Worm (Caenorhabditis elegans) whole organism, mixed stage, embryonic: Measurements from ENCODE around the gene fbxa-108.
"Not testable (repeated sequence)": the region's sequence is repeated elsewhere in the genome, so short reads cannot be mapped to it uniquely, and the experiment has no call there.

Source experiments
- M03D4.4 ChIP-seq: sonication (generic microtip); optimal IDR thresholded peaks from 2 replicates; lab custom pipeline; 2017; ENCODE audit warnings: mild to moderate bottlenecking, missing genetic modification characterization, missing compliant biosample characterization
- bed-3 ChIP-seq: fragments of 200-800 bp; sonication (Bioruptor generic); optimal IDR thresholded peaks from 3 replicates; lab custom pipeline; 2018; ENCODE audit warnings: mild to moderate bottlenecking, missing genetic modification characterization, moderate library complexity, missing compliant biosample characterization
- blmp-1 ChIP-seq: fragments of 150-350 bp; optimal IDR thresholded peaks from 2 replicates; lab custom pipeline; 2014; ENCODE audit warnings: missing biosample characterization, missing genetic modification characterization
- ceh-43 ChIP-seq: fragments of 200-800 bp; sonication (Bioruptor generic); optimal IDR thresholded peaks from 2 replicates; lab custom pipeline; 2018; ENCODE audit warnings: mild to moderate bottlenecking, missing genetic modification characterization, moderate library complexity, missing compliant biosample characterization
- drap-1 ChIP-seq: fragments of 200-800 bp; sonication (Bioruptor generic); optimal IDR thresholded peaks from 3 replicates; lab custom pipeline; 2018; ENCODE audit warnings: mild to moderate bottlenecking, missing genetic modification characterization, missing compliant biosample characterization
- elt-1 ChIP-seq: sonication (generic microtip); optimal IDR thresholded peaks from 2 replicates; lab custom pipeline; 2017; ENCODE audit warnings: missing genetic modification characterization, mild to moderate bottlenecking, missing compliant biosample characterization, antibody characterized with exemption, moderate library complexity, borderline replicate concordance; ENCODE audit not compliant: insufficient read depth
- flh-1 ChIP-seq: fragments of 200-800 bp; sonication (Bioruptor generic); optimal IDR thresholded peaks from 2 replicates; lab custom pipeline; 2018; ENCODE audit warnings: mild to moderate bottlenecking, missing genetic modification characterization, moderate library complexity, missing compliant biosample characterization
- hlh-1 ChIP-seq: fragments of 150-350 bp; optimal IDR thresholded peaks from 2 replicates; lab custom pipeline; 2014; ENCODE audit warnings: missing biosample characterization, missing genetic modification reagents, missing genetic modification characterization
- lsy-2 ChIP-seq: fragments of 150-350 bp; optimal IDR thresholded peaks from 2 replicates; lab custom pipeline; 2014; ENCODE audit warnings: missing biosample characterization, missing genetic modification characterization
- mab-5 ChIP-seq: fragments of 150-350 bp; optimal IDR thresholded peaks from 2 replicates; lab custom pipeline; 2014; ENCODE audit warnings: missing biosample characterization, missing genetic modification characterization
- mls-2 ChIP-seq: sonication (generic microtip); optimal IDR thresholded peaks from 2 replicates; lab custom pipeline; 2016; ENCODE audit warnings: mild to moderate bottlenecking, missing genetic modification characterization, moderate library complexity, missing compliant biosample characterization
- nhr-12 ChIP-seq: fragments of 150-350 bp; optimal IDR thresholded peaks from 2 replicates; lab custom pipeline; 2014; ENCODE audit warnings: missing biosample characterization, missing genetic modification characterization
- nhr-2 ChIP-seq: fragments of 150-350 bp; optimal IDR thresholded peaks from 2 replicates; lab custom pipeline; 2014; ENCODE audit warnings: missing biosample characterization, missing genetic modification characterization
- nhr-28 ChIP-seq: fragments of 150-350 bp; optimal IDR thresholded peaks from 2 replicates; lab custom pipeline; 2014; ENCODE audit warnings: missing biosample characterization, missing genetic modification characterization
- nhr-76 ChIP-seq: sonication (generic microtip); optimal IDR thresholded peaks from 2 replicates; lab custom pipeline; 2017; ENCODE audit warnings: missing biosample characterization, missing genetic modification characterization
- sem-2 ChIP-seq: fragments of 200-800 bp; sonication (Bioruptor generic); optimal IDR thresholded peaks from 2 replicates; lab custom pipeline; 2018; ENCODE audit warnings: mild to moderate bottlenecking, missing genetic modification characterization, missing compliant biosample characterization
- snpc-4 ChIP-seq: fragments of 150-350 bp; optimal IDR thresholded peaks from 2 replicates; lab custom pipeline; 2014; ENCODE audit warnings: missing biosample characterization, missing genetic modification characterization
- sptf-1 ChIP-seq: sonication (generic microtip); optimal IDR thresholded peaks from 2 replicates; lab custom pipeline; 2017; ENCODE audit warnings: mild to moderate bottlenecking, missing genetic modification characterization, moderate library complexity, missing compliant biosample characterization
- unc-120 ChIP-seq: sonication (generic microtip); optimal IDR thresholded peaks from 2 replicates; lab custom pipeline; 2017; ENCODE audit warnings: missing genetic modification characterization, missing compliant biosample characterization; ENCODE audit not compliant: poor library complexity, severe bottlenecking
- unc-39 ChIP-seq: fragments of 150-350 bp; optimal IDR thresholded peaks from 2 replicates; lab custom pipeline; 2014; ENCODE audit warnings: missing biosample characterization, missing genetic modification characterization
- unc-62 ChIP-seq: fragments of 150-350 bp; optimal IDR thresholded peaks from 2 replicates; lab custom pipeline; 2014; ENCODE audit warnings: missing biosample characterization, missing genetic modification reagents, missing genetic modification characterization
- zip-8 ChIP-seq: fragments of 150-350 bp; optimal IDR thresholded peaks from 2 replicates; lab custom pipeline; 2014; ENCODE audit warnings: missing biosample characterization, missing genetic modification characterization

fbxa-108 gene

ce11 chrV:17616807-17617206 is 42.4 kb downstream of the fbxa-108 start, which contains the start of gene Y6G8.6:
Y6G8.6 (minus strand) TSS chrV:17616904.
- TF ChIP-seq unc-62 (GFP tag; lab: Kevin White, UChicago) (no peak), M03D4.4 (no peak), lsy-2 (tag; lab: Kevin White, UChicago) (no peak), sem-2 (GFP tag; lab: Kevin White, UChicago) (no peak), hlh-1 (tag; lab: Kevin White, UChicago) (no peak), unc-39 (tag; lab: Kevin White, UChicago) (no peak), blmp-1 (tag; lab: Kevin White, UChicago) (no peak), mls-2 (tag; lab: Kevin White, UChicago) (no peak)

ce11 chrV:17615609-17616008 is 43.6 kb downstream of the fbxa-108 start, which contains the start of gene Y6G8.5:
Y6G8.5 (minus strand) TSS chrV:17615709.
- TF ChIP-seq sptf-1 (no peak), unc-62 (GFP tag; lab: Kevin White, UChicago) (no peak), unc-120 (tag; lab: Kevin White, UChicago) (no peak), flh-1 (GFP tag; lab: Kevin White, UChicago) (no peak), nhr-76 (tag; lab: Kevin White, UChicago) (no peak), nhr-12 (no peak), M03D4.4 (no peak), ceh-43 (GFP tag; lab: Kevin White, UChicago) (no peak)
- TF ChIP-seq, all 35 proteins: peak for 0

ce11 chrV:17614251-17614650 is 44.9 kb downstream of the fbxa-108 start, which contains the start of gene Y6G8.14:
Y6G8.14 (minus strand) TSS chrV:17614351.
- TF ChIP-seq zip-8 (peak; percentile 14), flh-1 (GFP tag; lab: Kevin White, UChicago) (no peak), mls-2 (tag; lab: Kevin White, UChicago) (no peak)

ce11 chrV:17610503-17610902 is 48.7 kb downstream of the fbxa-108 start, which contains the start of gene Y6G8.15:
Y6G8.15 (minus strand) TSS chrV:17610603.
- TF ChIP-seq drap-1 (GFP tag; lab: Kevin White, UChicago); nhr-12; M03D4.4: not testable (repeated sequence)

- TF ChIP-seq nhr-28, result no peak
- no peak for TF ChIP-seq nhr-2 (tag; lab: Kevin White, UChicago)
- no peak for TF ChIP-seq mab-5 (tag; lab: Kevin White, UChicago)
- no peak for TF ChIP-seq sptf-1
- no peak for TF ChIP-seq elt-1
- no peak for TF ChIP-seq unc-62 (GFP tag; lab: Kevin White, UChicago)
- no peak for TF ChIP-seq snpc-4 (tag; lab: Kevin White, UChicago)
- no peak for TF ChIP-seq bed-3
Observed at ce11 chrV:17607797-17608196, 51.4 kb downstream of the fbxa-108 start, which contains the start of gene srz-91. srz-91 (plus strand) TSS chrV:17608097.
